Worm (Caenorhabditis elegans) whole organism, L4/young adult: ENCODE results near the gene trpa-1.

ENCODE experiments used
- dao-5 ChIP-seq: sonication (generic microtip); optimal IDR thresholded peaks from 2 replicates; lab custom pipeline; 2016; ENCODE audit warnings: missing genotype, missing genetic modification characterization, moderate library complexity, missing compliant biosample characterization
- him-1 ChIP-seq: sonication (generic microtip); optimal IDR thresholded peaks from 2 replicates; lab custom pipeline; 2016; ENCODE audit warnings: missing genotype, missing genetic modification reagents, missing genetic modification characterization, missing compliant biosample characterization

ce11 chrIV:11877674-11878073, 13.3 kb downstream of the trpa-1 start, which contains the start of gene pph-2:
- TF ChIP-seq him-1 (tag; lab: Kevin White, UChicago) (no peak), dao-5 (tag; lab: Kevin White, UChicago) (no peak)
